Fruit fly (Drosophila melanogaster): Measurements from ENCODE around the gene KP78b.

The KP78b gene

DNA sequence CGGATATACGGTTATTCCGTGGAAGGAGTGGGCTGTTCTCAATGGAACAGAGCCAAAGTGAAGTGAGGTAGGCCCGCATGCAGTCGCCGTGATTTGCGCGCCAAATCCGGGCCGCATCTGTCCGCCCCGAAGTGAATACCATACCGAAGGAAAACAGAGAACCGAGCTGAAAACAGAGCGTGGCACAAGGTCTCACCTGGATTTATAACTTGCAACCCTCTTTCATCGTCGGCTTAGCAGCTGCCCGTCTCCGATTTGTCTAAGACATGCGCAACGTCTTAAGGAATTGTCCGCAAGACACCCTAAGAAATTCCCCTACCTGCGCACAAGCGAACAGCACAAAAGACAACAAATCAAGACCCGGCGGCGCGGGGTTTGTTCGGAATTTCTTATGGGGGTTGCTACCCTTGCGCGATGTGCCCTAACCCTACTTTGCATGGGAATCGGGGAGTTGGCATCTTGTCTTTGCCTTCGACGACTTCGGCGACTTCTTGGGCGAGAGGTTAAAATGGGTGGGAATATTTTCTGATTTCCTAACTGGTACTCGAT is 25.7 kb upstream of the KP78b start:
- TF ChIP-seq CG15336 (GFP tag; IDR thresholded peaks at IDR 0.05) (no peak), Hr38 (GFP tag; optimal IDR thresholded peaks at IDR 0.05) (no peak), CG6854 (GFP tag; optimal IDR thresholded peaks at IDR 0.05) (no peak), Ets21C (GFP tag; optimal IDR thresholded peaks at IDR 0.05) (no peak), CG1621 (tag; optimal IDR thresholded peaks at IDR 0.05) (no peak), lz (GFP tag; optimal IDR thresholded peaks at IDR 0.05) (no peak), Hr39 (GFP tag; optimal IDR thresholded peaks at IDR 0.05) (no peak), dsx (GFP tag; optimal IDR thresholded peaks at IDR 0.05; ENCODE audit: poor library complexity, severe bottlenecking) (no peak), acj6 (GFP tag; optimal IDR thresholded peaks at IDR 0.05) (no peak), Eip78C (GFP tag) (no peak), CG32006 (GFP tag; optimal IDR thresholded peaks at IDR 0.05) (no peak), Eip93F (GFP tag; optimal IDR thresholded peaks at IDR 0.05) (no peak), CG6163 (GFP tag; IDR thresholded peaks at IDR 0.05) (no peak), CG4318 (GFP tag; optimal IDR thresholded peaks at IDR 0.05) (no peak)

DNA sequence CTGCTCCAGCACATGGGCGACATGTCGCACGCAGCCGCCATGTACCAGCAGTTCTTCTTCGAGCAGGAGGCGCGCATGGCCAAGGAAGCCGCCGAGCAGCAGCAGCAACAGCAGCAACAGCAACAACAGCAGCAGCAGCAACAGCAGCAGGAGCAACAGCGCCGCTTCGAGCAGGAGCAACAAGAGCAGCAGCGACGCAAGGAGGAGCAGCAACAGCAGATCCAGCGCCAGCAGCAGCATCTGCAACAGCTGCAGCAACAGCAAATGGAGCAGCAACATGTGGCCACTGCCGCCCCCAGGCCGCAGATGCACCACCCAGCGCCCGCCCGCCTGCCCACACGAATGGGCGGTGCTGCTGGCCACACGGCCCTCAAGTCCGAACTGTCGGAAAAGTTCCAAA is 22.2 kb upstream of the KP78b start:
- TF ChIP-seq fkh (GFP tag; optimal IDR thresholded peaks at IDR 0.05) (no peak), CG8632 (GFP tag; optimal IDR thresholded peaks at IDR 0.05) (no peak), Sox15 (GFP tag; optimal IDR thresholded peaks at IDR 0.05) (no peak), net (GFP tag; optimal IDR thresholded peaks at IDR 0.05) (no peak), OdsH (GFP tag; optimal IDR thresholded peaks at IDR 0.05) (no peak), Hr39 (GFP tag; optimal IDR thresholded peaks at IDR 0.05) (no peak), CG34406 (GFP tag; optimal IDR thresholded peaks at IDR 0.05) (no peak), achi (GFP tag; optimal IDR thresholded peaks at IDR 0.05) (no peak), fd59A (GFP tag; optimal IDR thresholded peaks at IDR 0.05) (no peak), Sox102F (GFP tag; optimal IDR thresholded peaks at IDR 0.05) (no peak), svp (GFP tag) (no peak), Hr4 (GFP tag; optimal IDR thresholded peaks at IDR 0.05) (no peak), cyc (GFP tag; optimal IDR thresholded peaks at IDR 0.05) (no peak)

- no peak for TF ChIP-seq CG10631 (GFP tag; optimal IDR thresholded peaks at IDR 0.05)
- no peak for TF ChIP-seq CG7368 (GFP tag; optimal IDR thresholded peaks at IDR 0.05)
- no peak for TF ChIP-seq CG11762 (GFP tag; optimal IDR thresholded peaks at IDR 0.05; ENCODE audit: insufficient read depth)
- no peak for TF ChIP-seq CG8632 (GFP tag; optimal IDR thresholded peaks at IDR 0.05)
- TF ChIP-seq esn (GFP tag; optimal IDR thresholded peaks at IDR 0.05), result peak; percentile 24
- TF ChIP-seq net (GFP tag; optimal IDR thresholded peaks at IDR 0.05), result no peak
- TF ChIP-seq Hr4 (GFP tag; optimal IDR thresholded peaks at IDR 0.05), result no peak
- TF ChIP-seq CG10669 (GFP tag; optimal IDR thresholded peaks at IDR 0.05), result no peak
- TF ChIP-seq CG4318 (GFP tag; optimal IDR thresholded peaks at IDR 0.05), result no peak
- peak; percentile 57 for TF ChIP-seq CG3919 (GFP tag; optimal IDR thresholded peaks at IDR 0.05)
- TF ChIP-seq Blimp-1 (GFP tag; optimal IDR thresholded peaks at IDR 0.05), result no peak
- peak; percentile 20 for TF ChIP-seq topi (GFP tag; optimal IDR thresholded peaks at IDR 0.05)
- no peak for TF ChIP-seq CG8319 (GFP tag; optimal IDR thresholded peaks at IDR 0.05)
- no peak for TF ChIP-seq CG6792 (GFP tag; optimal IDR thresholded peaks at IDR 0.05)
- 0 out of 3 replicates have a peak, but pooled peaks have one; percentile 34 for TF ChIP-seq CG6163 (GFP tag; IDR thresholded peaks at IDR 0.05)
- no peak for TF ChIP-seq Sox14 (GFP tag; optimal IDR thresholded peaks at IDR 0.05)
- no peak for TF ChIP-seq fd85E (GFP tag; optimal IDR thresholded peaks at IDR 0.05)
- TF ChIP-seq Smox (GFP tag; optimal IDR thresholded peaks at IDR 0.05), result no peak
- TF ChIP-seq CG11294 (GFP tag; IDR thresholded peaks at IDR 0.05), result no peak
- TF ChIP-seq spab (GFP tag; optimal IDR thresholded peaks at IDR 0.05), result no peak
- TF ChIP-seq CG6808 (GFP tag; optimal IDR thresholded peaks at IDR 0.05), result no peak
- no peak for TF ChIP-seq fkh (GFP tag; optimal IDR thresholded peaks at IDR 0.05)
- TF ChIP-seq eg (GFP tag; IDR thresholded peaks at IDR 0.05), result 0 out of 3 replicates have a peak, but pooled peaks have one; percentile 24
- no peak for TF ChIP-seq Ets96B (tag; optimal IDR thresholded peaks at IDR 0.05)
- no peak for TF ChIP-seq Lpt (GFP tag; optimal IDR thresholded peaks at IDR 0.05)
- TF ChIP-seq pdm3 (GFP tag; optimal IDR thresholded peaks at IDR 0.05), result no peak
- TF ChIP-seq lz (GFP tag; optimal IDR thresholded peaks at IDR 0.05), result no peak
- TF ChIP-seq Sox102F (GFP tag; optimal IDR thresholded peaks at IDR 0.05), result peak; percentile 46
These were observed 19.4 kb upstream of the KP78b start for dm6 chr3R:11372053-11373016.

Measured in whole organism, prepupa.